Worm (Caenorhabditis elegans) whole organism, young adult: ENCODE results near the gene C28D4.8.
"Not testable (repeated sequence)": the region's sequence is repeated elsewhere in the genome, so short reads cannot be mapped to it uniquely, and the experiment has no call there.

Source experiments
- C17E4.6 ChIP-seq: fragments of 200-800 bp; sonication (Bioruptor generic); IDR thresholded peaks from 2 replicates; pipeline ENCODE4 v1.3.6; 2022; ENCODE audit warnings: missing genetic modification reagents, missing genetic modification characterization, missing compliant biosample characterization
- F10E7.11 ChIP-seq: sonication (generic microtip); optimal IDR thresholded peaks from 2 replicates; lab custom pipeline; 2017; ENCODE audit warnings: mild to moderate bottlenecking, missing genetic modification characterization, moderate library complexity, missing compliant biosample characterization
- F49E8.2 ChIP-seq: sonication (generic microtip); optimal IDR thresholded peaks from 3 replicates; lab custom pipeline; 2017; ENCODE audit warnings: missing genetic modification characterization, mild to moderate bottlenecking, missing compliant biosample characterization, antibody characterized with exemption, moderate library complexity; ENCODE audit not compliant: insufficient read depth
- Y56A3A.18 ChIP-seq: fragments of 200-800 bp; sonication (Bioruptor generic); IDR thresholded peaks from 2 replicates; pipeline ENCODE4 v1.3.6; 2022; ENCODE audit warnings: missing genetic modification reagents, missing genetic modification characterization, missing compliant biosample characterization
- aptf-2 ChIP-seq: fragments of 200-800 bp; sonication (Bioruptor generic); conservative IDR thresholded peaks from 2 replicates; pipeline ENCODE4 v1.3.6; 2022; ENCODE audit warnings: missing genetic modification reagents, missing genetic modification characterization, missing compliant biosample characterization
- attf-3 ChIP-seq: fragments of 200-800 bp; sonication (Bioruptor generic); conservative IDR thresholded peaks from 2 replicates; pipeline ENCODE4 v1.3.6; 2022; ENCODE audit warnings: missing genetic modification reagents, missing genetic modification characterization, missing compliant biosample characterization
- cebp-1 ChIP-seq, 2 experiments: fragments of 200-800 bp in 1 of 2; sonication (Bioruptor generic) in 1 of 2; sonication (generic microtip) in 1 of 2; IDR thresholded peaks in 1 of 2; optimal IDR thresholded peaks in 1 of 2; 2 replicates each; pipeline versions ENCODE4 v1.3.6 to Lab custom; 2017 to 2022; ENCODE audit warnings: missing compliant biosample characterization in 2 of 2, missing genetic modification characterization in 2 of 2, mild to moderate bottlenecking in 1 of 2, missing genetic modification reagents in 1 of 2, moderate library complexity in 1 of 2
- die-1 ChIP-seq: sonication (generic microtip); optimal IDR thresholded peaks from 2 replicates; lab custom pipeline; 2016; ENCODE audit warnings: missing genotype, mild to moderate bottlenecking, missing genetic modification characterization, missing compliant biosample characterization
- ets-4 ChIP-seq: fragments of 200-800 bp; sonication (Bioruptor generic); optimal IDR thresholded peaks from 2 replicates; lab custom pipeline; 2018; ENCODE audit warnings: mild to moderate bottlenecking, missing genetic modification characterization, missing compliant biosample characterization
- hmg-1.2 ChIP-seq: fragments of 200-800 bp; sonication (Bioruptor generic); IDR thresholded peaks from 2 replicates; pipeline ENCODE4 v1.3.6; 2022; ENCODE audit warnings: missing genetic modification reagents, missing genetic modification characterization, missing compliant biosample characterization
- lin-40 ChIP-seq: sonication (generic microtip); optimal IDR thresholded peaks from 2 replicates; lab custom pipeline; 2016; ENCODE audit warnings: missing genetic modification characterization, mild to moderate bottlenecking, missing compliant biosample characterization, missing genotype, missing genetic modification reagents
- lin-54 ChIP-seq: fragments of 200-800 bp; sonication (Bioruptor generic); optimal IDR thresholded peaks from 2 replicates; lab custom pipeline; 2018; ENCODE audit warnings: mild to moderate bottlenecking, missing genetic modification characterization, missing compliant biosample characterization
- lsy-27 ChIP-seq: sonication (generic microtip); optimal IDR thresholded peaks from 2 replicates; lab custom pipeline; 2017; ENCODE audit warnings: missing genetic modification characterization, mild to moderate bottlenecking, missing compliant biosample characterization, antibody characterized with exemption, missing genotype, borderline replicate concordance; ENCODE audit not compliant: insufficient read depth
- mcd-1 ChIP-seq: fragments of 200-800 bp; sonication (Bioruptor generic); IDR thresholded peaks from 2 replicates; pipeline ENCODE4 v1.3.6; 2022; ENCODE audit warnings: missing genetic modification reagents, missing genetic modification characterization, missing compliant biosample characterization
- mel-28 ChIP-seq: sonication (generic microtip); optimal IDR thresholded peaks from 2 replicates; lab custom pipeline; 2016; ENCODE audit warnings: borderline replicate concordance, mild to moderate bottlenecking, missing genetic modification characterization, missing compliant biosample characterization
- nfya-2 ChIP-seq: fragments of 200-800 bp; sonication (Bioruptor generic); IDR thresholded peaks from 2 replicates; pipeline ENCODE4 v1.3.6; 2022; ENCODE audit warnings: missing genetic modification reagents, missing genetic modification characterization, missing compliant biosample characterization
- nhr-80 ChIP-seq: sonication (generic microtip); optimal IDR thresholded peaks from 2 replicates; lab custom pipeline; 2016; ENCODE audit warnings: missing genetic modification characterization, missing compliant biosample characterization
- nhr-90 ChIP-seq: sonication (generic microtip); optimal IDR thresholded peaks from 2 replicates; lab custom pipeline; 2016; ENCODE audit warnings: missing genotype, mild to moderate bottlenecking, missing genetic modification characterization, missing compliant biosample characterization
- pbrm-1 ChIP-seq: fragments of 200-800 bp; sonication (Bioruptor generic); IDR thresholded peaks from 2 replicates; pipeline ENCODE4 v1.3.6; 2022; ENCODE audit warnings: missing genetic modification reagents, missing genetic modification characterization, missing compliant biosample characterization
- rcor-1 ChIP-seq: fragments of 200-800 bp; sonication (Bioruptor generic); IDR thresholded peaks from 2 replicates; pipeline ENCODE4 v1.3.6; 2022; ENCODE audit warnings: missing genetic modification reagents, missing genetic modification characterization, missing compliant biosample characterization
- repo-1 ChIP-seq: sonication (generic microtip); optimal IDR thresholded peaks from 2 replicates; lab custom pipeline; 2017; ENCODE audit warnings: mild to moderate bottlenecking, missing genetic modification characterization, missing compliant biosample characterization
- rpc-1 ChIP-seq, 2 experiments: fragments of 150-350 bp in 1 of 2; sonication (generic microtip) in 1 of 2; optimal IDR thresholded peaks; 2 replicates each; lab custom pipeline; 2014 to 2018; ENCODE audit warnings: missing biosample characterization in 1 of 2, missing genetic modification characterization in 1 of 2, missing genetic modification reagents in 1 of 2, missing genotype in 1 of 2
- sea-2 ChIP-seq: fragments of 200-800 bp; sonication (Bioruptor generic); IDR thresholded peaks from 2 replicates; pipeline ENCODE4 v1.3.6; 2022; ENCODE audit warnings: missing genetic modification characterization, missing compliant biosample characterization
- unc-62 ChIP-seq: fragments of 150-350 bp; optimal IDR thresholded peaks from 2 replicates; lab custom pipeline; 2014; ENCODE audit warnings: missing biosample characterization, missing genetic modification reagents, missing genetic modification characterization
- ztf-28 ChIP-seq: fragments of 200-800 bp; sonication (Bioruptor generic); IDR thresholded peaks from 2 replicates; pipeline ENCODE4 v1.3.6; 2022; ENCODE audit warnings: missing genetic modification reagents, missing genetic modification characterization, missing compliant biosample characterization

Gene C28D4.8

ce11 chrIV:9772096-9772720, 24.0 kb upstream of the C28D4.8 start, which contains the start of gene cav-1:
Gene cav-1, plus strand, starts transcription at chrIV:9772510.
- TF ChIP-seq rpc-1 (optimal IDR thresholded peaks at IDR 0.05; lab: Kevin White, UChicago) (no peak), rpc-1 (tag; optimal IDR thresholded peaks at IDR 0.05; lab: Kevin White, UChicago) (no peak), unc-62 (GFP tag; lab: Kevin White, UChicago) (peak; percentile 34), sea-2 (GFP tag; lab: Robert Waterston, UW) (no peak), mcd-1 (GFP tag; lab: Robert Waterston, UW) (no peak), mel-28 (tag; lab: Kevin White, UChicago) (no peak), aptf-2 (GFP tag; lab: Robert Waterston, UW) (0 out of 2 replicates have a peak, but pooled peaks have one; percentile 53), pbrm-1 (GFP tag; lab: Robert Waterston, UW) (no peak)

- TF ChIP-seq repo-1 (tag; lab: Kevin White, UChicago) (no peak), unc-62 (GFP tag; lab: Kevin White, UChicago) (peak; percentile 95)
Observed at ce11 chrIV:9770798-9771197, 22.6 kb upstream of the C28D4.8 start.

- TF ChIP-seq rpc-1 (optimal IDR thresholded peaks at IDR 0.05; lab: Kevin White, UChicago); rpc-1 (tag; optimal IDR thresholded peaks at IDR 0.05; lab: Kevin White, UChicago); rcor-1 (GFP tag; lab: Robert Waterston, UW); attf-3 (GFP tag; lab: Robert Waterston, UW): not testable (repeated sequence)
- TF ChIP-seq, all 124 proteins: peak for 0; not testable (repeated sequence) for 124
Observed at ce11 chrIV:9769746-9770145, 21.5 kb upstream of the C28D4.8 start, which contains the start of gene msp-78. Gene msp-78, plus strand, starts transcription at chrIV:9770046.

ce11 chrIV:9767054-9767453, 18.8 kb upstream of the C28D4.8 start, which contains the start of gene msp-79:
Gene msp-79, minus strand, starts transcription at chrIV:9767154.
- not testable (repeated sequence) for TF ChIP-seq C17E4.6 (GFP tag; lab: Robert Waterston, UW); lsy-27 (tag; lab: Kevin White, UChicago); hmg-1.2 (GFP tag; lab: Robert Waterston, UW)

- TF ChIP-seq F10E7.11 (no peak), nhr-90 (tag; lab: Kevin White, UChicago) (no peak)
Observed at ce11 chrIV:9766250-9766649, 18.0 kb upstream of the C28D4.8 start, which contains the start of gene ssp-36. Gene ssp-36, minus strand, starts transcription at chrIV:9766350.

- TF ChIP-seq nfya-2 (no peak), nhr-90 (tag; lab: Kevin White, UChicago) (no peak), die-1 (tag; lab: Kevin White, UChicago) (no peak), ztf-28 (GFP tag; lab: Robert Waterston, UW) (no peak), nhr-80 (tag; lab: Kevin White, UChicago) (peak; percentile 12), ets-4 (GFP tag; lab: Kevin White, UChicago) (no peak)
- TF ChIP-seq, all 124 proteins: peak for 1
Observed at ce11 chrIV:9762667-9763173, 14.5 kb upstream of the C28D4.8 start.

- no peak for TF ChIP-seq pbrm-1 (GFP tag; lab: Robert Waterston, UW)
- TF ChIP-seq lin-54 (GFP tag; lab: Kevin White, UChicago): no peak
- TF ChIP-seq F49E8.2: no peak
- TF ChIP-seq attf-3 (GFP tag; lab: Robert Waterston, UW): no peak
- TF ChIP-seq lin-40 (tag; lab: Kevin White, UChicago): no peak
- TF ChIP-seq cebp-1 (GFP tag; IDR thresholded peaks at IDR 0.05; lab: Robert Waterston, UW): no peak
- no peak for TF ChIP-seq cebp-1 (tag; optimal IDR thresholded peaks at IDR 0.05; lab: Kevin White, UChicago)
- no peak for TF ChIP-seq Y56A3A.18 (GFP tag; lab: Robert Waterston, UW)
- no peak for TF ChIP-seq sea-2 (GFP tag; lab: Robert Waterston, UW)
- TF ChIP-seq, all 124 proteins: peak for 0
Observed at ce11 chrIV:9761751-9762150, 13.5 kb upstream of the C28D4.8 start.
